Worm (Caenorhabditis elegans): ENCODE data around the gene B0228.1.
A peak's percentile ranks its signal among the peaks of the same experiment; 100 is the strongest.

Gene B0228.1

DNA sequence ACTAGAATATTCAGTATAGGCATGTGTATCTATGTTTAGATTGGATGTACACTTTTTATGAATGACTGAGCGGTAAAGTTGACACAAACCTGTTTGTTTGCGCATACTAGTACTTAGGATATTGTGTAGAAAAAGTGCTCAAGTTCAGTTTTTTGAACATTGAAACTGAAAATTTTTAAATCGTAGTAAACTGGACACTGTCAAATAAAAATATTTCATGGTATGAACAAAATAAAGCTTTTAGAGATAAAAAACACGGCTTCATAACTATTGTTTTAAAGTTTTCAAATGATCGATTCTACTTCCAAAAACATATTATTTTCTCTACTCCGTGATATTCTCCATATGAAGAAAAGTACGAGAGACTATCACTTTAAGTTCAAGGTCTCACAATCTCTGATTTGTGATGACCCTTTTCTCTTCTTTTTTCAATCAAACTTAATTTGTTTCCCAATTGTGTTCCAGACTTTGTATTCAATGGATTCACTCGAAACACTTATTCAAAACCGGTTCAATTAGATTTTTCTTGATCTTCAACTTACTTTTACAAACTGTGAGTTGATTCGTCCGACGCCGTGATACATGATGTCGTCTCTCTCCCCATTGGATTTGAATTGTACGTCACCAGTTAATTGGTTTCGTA lies 36.4 kb downstream of the B0228.1 start:
- no peak for TF ChIP-seq nhr-12 (tag; optimal IDR thresholded peaks at IDR 0.05)
- no peak for TF ChIP-seq unc-120 (tag; optimal IDR thresholded peaks at IDR 0.05; ENCODE audit: poor library complexity, severe bottlenecking)
- no peak for TF ChIP-seq drap-1 (GFP tag; optimal IDR thresholded peaks at IDR 0.05)
- no peak for TF ChIP-seq lin-32 (GFP tag; optimal IDR thresholded peaks at IDR 0.05)
- TF ChIP-seq ham-2 (GFP tag; optimal IDR thresholded peaks at IDR 0.05): no peak
- no peak for TF ChIP-seq nhr-76 (tag; optimal IDR thresholded peaks at IDR 0.05)
- no peak for TF ChIP-seq nhr-2 (tag; optimal IDR thresholded peaks at IDR 0.05)
- no peak for TF ChIP-seq pha-4 (tag; optimal IDR thresholded peaks at IDR 0.05)

DNA sequence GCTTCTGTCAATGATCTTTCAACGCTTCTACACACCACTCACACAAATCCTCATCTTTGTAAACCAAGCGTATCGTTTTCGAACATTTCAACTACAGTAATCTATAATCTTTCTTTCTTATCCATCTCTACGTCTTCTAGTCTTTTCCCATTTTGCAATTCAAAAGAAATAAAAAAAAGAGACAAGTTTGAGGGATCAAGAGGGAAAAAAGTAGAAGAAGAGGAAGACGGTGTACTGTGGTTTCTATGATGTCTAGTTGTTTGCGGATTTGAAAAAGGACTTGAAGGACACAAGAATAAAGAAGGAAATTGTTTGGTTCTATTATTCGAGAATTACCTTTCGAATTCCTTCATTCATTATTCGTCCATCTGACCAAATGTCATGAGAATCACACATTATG lies 37.4 kb downstream of the B0228.1 start:
- TF ChIP-seq nhr-76 (tag; optimal IDR thresholded peaks at IDR 0.05): no peak
- no peak for TF ChIP-seq elt-3 (tag; optimal IDR thresholded peaks at IDR 0.05)
- no peak for TF ChIP-seq ztf-11 (tag; optimal IDR thresholded peaks at IDR 0.05)
- no peak for TF ChIP-seq ceh-83 (GFP tag; optimal IDR thresholded peaks at IDR 0.05)
- TF ChIP-seq tbx-8 (GFP tag; optimal IDR thresholded peaks at IDR 0.05): no peak
- TF ChIP-seq unc-62 (GFP tag; optimal IDR thresholded peaks at IDR 0.05): no peak
- no peak for TF ChIP-seq sptf-1 (tag; optimal IDR thresholded peaks at IDR 0.05)
- no peak for TF ChIP-seq nhr-12 (tag; optimal IDR thresholded peaks at IDR 0.05)
- TF ChIP-seq M03D4.4 (tag; optimal IDR thresholded peaks at IDR 0.05): no peak
- no peak for TF ChIP-seq bed-3 (GFP tag; optimal IDR thresholded peaks at IDR 0.05)
- no peak for TF ChIP-seq pha-4 (tag; optimal IDR thresholded peaks at IDR 0.05)
- TF ChIP-seq ham-2 (GFP tag; optimal IDR thresholded peaks at IDR 0.05): no peak
- TF ChIP-seq ceh-43 (GFP tag; optimal IDR thresholded peaks at IDR 0.05): no peak

- TF ChIP-seq mep-1 (tag; optimal IDR thresholded peaks at IDR 0.05) (no peak), ces-1 (GFP tag; optimal IDR thresholded peaks at IDR 0.05) (peak; percentile 5)
Measured at ce11 chrII:7794222-7794621, 39.1 kb downstream of the B0228.1 start, which contains the start of gene glr-4. Gene glr-4 (minus strand): TSS chrII:7794322.

DNA sequence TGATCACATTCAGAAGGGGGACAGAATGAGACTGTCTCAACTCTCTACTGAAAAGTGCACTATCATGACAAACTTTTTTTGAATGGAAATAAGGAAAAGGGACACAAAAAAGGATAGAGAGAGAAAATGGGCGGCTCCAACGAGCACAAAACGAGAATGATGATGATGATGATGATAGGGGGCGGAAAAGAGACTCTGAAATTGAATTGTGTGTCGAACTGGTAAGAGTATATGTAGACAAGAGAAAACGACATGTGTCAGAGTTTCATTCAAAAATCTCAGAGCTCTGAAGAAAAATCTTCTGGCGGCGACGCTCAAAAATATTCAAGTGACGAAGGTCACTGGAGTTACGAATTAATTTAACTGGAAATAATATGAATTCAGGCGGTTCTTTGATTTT lies 40.2 kb downstream of the B0228.1 start:
- no peak for TF ChIP-seq hlh-1 (tag; optimal IDR thresholded peaks at IDR 0.05)
- TF ChIP-seq ces-1 (GFP tag; optimal IDR thresholded peaks at IDR 0.05): peak; percentile 52

DNA sequence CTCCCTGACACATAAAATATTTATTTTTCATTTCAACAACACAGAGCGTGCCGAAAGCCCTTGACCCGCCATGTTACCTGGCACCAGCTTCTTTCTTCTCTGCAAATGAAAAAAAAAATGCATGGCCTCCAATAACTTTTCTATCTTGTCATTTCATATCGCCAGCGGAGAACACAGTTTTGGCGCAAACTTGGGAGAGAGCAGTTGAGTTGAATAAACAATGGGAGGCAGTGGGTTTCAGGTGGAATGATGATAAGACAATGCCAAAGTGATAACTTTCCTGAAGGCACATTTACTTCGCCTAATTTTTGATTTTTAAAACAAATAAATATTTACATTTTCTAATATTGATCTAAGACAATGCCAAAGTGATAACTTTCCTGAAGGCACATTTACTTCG lies 46.1 kb downstream of the B0228.1 start:
- TF ChIP-seq hlh-1 (tag; optimal IDR thresholded peaks at IDR 0.05) (no peak), unc-120 (tag; optimal IDR thresholded peaks at IDR 0.05; ENCODE audit: poor library complexity, severe bottlenecking) (no peak), cnd-1 (tag; optimal IDR thresholded peaks at IDR 0.05) (no peak), ham-2 (GFP tag; optimal IDR thresholded peaks at IDR 0.05) (no peak), elt-3 (tag; optimal IDR thresholded peaks at IDR 0.05) (no peak), ceh-83 (GFP tag; optimal IDR thresholded peaks at IDR 0.05) (no peak), nhr-12 (tag; optimal IDR thresholded peaks at IDR 0.05) (no peak), flh-1 (GFP tag; optimal IDR thresholded peaks at IDR 0.05) (no peak), zip-8 (tag; optimal IDR thresholded peaks at IDR 0.05) (no peak), drap-1 (GFP tag; optimal IDR thresholded peaks at IDR 0.05) (no peak), ztf-11 (tag; optimal IDR thresholded peaks at IDR 0.05) (no peak), ceh-39 (tag; optimal IDR thresholded peaks at IDR 0.05) (no peak), ceh-43 (GFP tag; optimal IDR thresholded peaks at IDR 0.05) (no peak), ces-1 (GFP tag; optimal IDR thresholded peaks at IDR 0.05) (no peak), unc-62 (GFP tag; optimal IDR thresholded peaks at IDR 0.05) (no peak), lin-32 (GFP tag; optimal IDR thresholded peaks at IDR 0.05) (no peak), blmp-1 (tag; optimal IDR thresholded peaks at IDR 0.05) (no peak), elt-1 (tag; optimal IDR thresholded peaks at IDR 0.05; ENCODE audit: borderline replicate concordance, insufficient read depth) (no peak), nhr-28 (tag; optimal IDR thresholded peaks at IDR 0.05) (no peak), nhr-2 (tag; optimal IDR thresholded peaks at IDR 0.05) (no peak)

- TF ChIP-seq lsy-2 (tag; optimal IDR thresholded peaks at IDR 0.05) (no peak), elt-1 (tag; optimal IDR thresholded peaks at IDR 0.05; ENCODE audit: borderline replicate concordance, insufficient read depth) (peak; percentile 97), zip-8 (tag; optimal IDR thresholded peaks at IDR 0.05) (peak; percentile 36), drap-1 (GFP tag; optimal IDR thresholded peaks at IDR 0.05) (no peak), unc-39 (tag; optimal IDR thresholded peaks at IDR 0.05) (no peak), unc-62 (GFP tag; optimal IDR thresholded peaks at IDR 0.05) (no peak), elt-3 (tag; optimal IDR thresholded peaks at IDR 0.05) (no peak)
Measured at ce11 chrII:7801899-7802298, 46.8 kb downstream of the B0228.1 start.
